Fruit fly (Drosophila melanogaster) whole organism, embryonic: Measurements from ENCODE around the gene ppk15.

Source experiments
- Blimp-1 ChIP-seq: fragments of 200-800 bp; sonication (Bioruptor generic); optimal IDR thresholded peaks from 3 replicates; lab custom pipeline; 2018; ENCODE audit warnings: missing biosample characterization, missing genetic modification characterization, mild to moderate bottlenecking, moderate library complexity, missing genetic modification reagents
- CG10431 ChIP-seq: fragments of 200-800 bp; sonication (Bioruptor generic); optimal IDR thresholded peaks from 3 replicates; lab custom pipeline; 2018; ENCODE audit warnings: missing biosample characterization, mild to moderate bottlenecking, missing genetic modification characterization
- CG10462 ChIP-seq: fragments of 200-800 bp; sonication (Bioruptor generic); optimal IDR thresholded peaks from 2 replicates; lab custom pipeline; 2016; ENCODE audit warnings: missing biosample characterization, missing genetic modification characterization
- CG10543 ChIP-seq: fragments of 200-800 bp; sonication (Bioruptor generic); optimal IDR thresholded peaks from 3 replicates; lab custom pipeline; 2017; ENCODE audit warnings: missing biosample characterization, mild to moderate bottlenecking, missing genetic modification characterization, moderate library complexity
- CG12104 ChIP-seq: fragments of 200-800 bp; sonication (Bioruptor generic); optimal IDR thresholded peaks from 3 replicates; lab custom pipeline; 2016; ENCODE audit warnings: missing biosample characterization, missing genetic modification characterization
- CG12219 ChIP-seq: fragments of 200-800 bp; sonication (Bioruptor generic); optimal IDR thresholded peaks from 3 replicates; lab custom pipeline; 2018; ENCODE audit warnings: missing biosample characterization, mild to moderate bottlenecking, missing genetic modification characterization
- CG12391 ChIP-seq: fragments of 200-800 bp; sonication (Bioruptor generic); optimal IDR thresholded peaks from 3 replicates; lab custom pipeline; 2018; ENCODE audit warnings: missing biosample characterization, mild to moderate bottlenecking, missing genetic modification characterization, moderate library complexity
- CG12769 ChIP-seq: fragments of 200-800 bp; sonication (Bioruptor generic); optimal IDR thresholded peaks from 2 replicates; lab custom pipeline; 2019; ENCODE audit warnings: missing biosample characterization, mild to moderate bottlenecking, missing genetic modification characterization, moderate library complexity
- CG13894 ChIP-seq: fragments of 200-800 bp; sonication (Bioruptor generic); optimal IDR thresholded peaks from 3 replicates; lab custom pipeline; 2018; ENCODE audit warnings: missing biosample characterization, mild to moderate bottlenecking, missing genetic modification characterization, moderate library complexity
- CG14710 ChIP-seq: fragments of 200-800 bp; sonication (Bioruptor generic); optimal IDR thresholded peaks from 3 replicates; lab custom pipeline; 2019; ENCODE audit warnings: missing biosample characterization, mild to moderate bottlenecking, missing genetic modification characterization, moderate library complexity
- CG15696 ChIP-seq: fragments of 200-800 bp; sonication (Bioruptor generic); optimal IDR thresholded peaks from 2 replicates; lab custom pipeline; 2019; ENCODE audit warnings: missing biosample characterization, mild to moderate bottlenecking, missing genetic modification characterization, moderate library complexity
- CG1647 ChIP-seq: fragments of 200-800 bp; sonication (Bioruptor generic); optimal IDR thresholded peaks from 3 replicates; lab custom pipeline; 2016; ENCODE audit warnings: missing biosample characterization, missing genetic modification characterization
- CG16779 ChIP-seq: fragments of 200-800 bp; sonication (Bioruptor generic); IDR thresholded peaks from 2 replicates; pipeline ENCODE4 v1.3.6; 2022; ENCODE audit warnings: missing biosample characterization, missing genetic modification characterization
- CG18262 ChIP-seq: fragments of 200-800 bp; optimal IDR thresholded peaks from 3 replicates; lab custom pipeline; 2019; ENCODE audit warnings: missing biosample characterization, mild to moderate bottlenecking, missing genetic modification characterization, moderate library complexity
- CG34376 ChIP-seq: fragments of 200-800 bp; sonication (Bioruptor generic); optimal IDR thresholded peaks from 2 replicates; lab custom pipeline; 2018; ENCODE audit warnings: missing biosample characterization, mild to moderate bottlenecking, missing genetic modification characterization
- CG4328 ChIP-seq: fragments of 200-800 bp; sonication (Bioruptor generic); optimal IDR thresholded peaks from 3 replicates; lab custom pipeline; 2017; ENCODE audit warnings: missing biosample characterization, missing genetic modification reagents, missing genetic modification characterization
- CG4360 ChIP-seq: fragments of 200-800 bp; sonication (Bioruptor generic); IDR thresholded peaks from 2 replicates; pipeline ENCODE4 v1.3.6; 2022; ENCODE audit warnings: missing biosample characterization, missing genetic modification characterization
- CG4617 ChIP-seq: fragments of 200-800 bp; sonication (Bioruptor generic); optimal IDR thresholded peaks from 3 replicates; lab custom pipeline; 2016; ENCODE audit warnings: missing biosample characterization, missing genetic modification characterization, borderline replicate concordance
- CG4730 ChIP-seq: fragments of 200-800 bp; sonication (Bioruptor generic); IDR thresholded peaks from 2 replicates; pipeline ENCODE4 v1.3.6; 2022; ENCODE audit warnings: missing biosample characterization, missing genetic modification characterization
- CG9797 ChIP-seq: fragments of 200-800 bp; sonication (Bioruptor generic); optimal IDR thresholded peaks from 3 replicates; lab custom pipeline; 2018; ENCODE audit warnings: missing biosample characterization, mild to moderate bottlenecking, missing genetic modification characterization
- CHES-1-like ChIP-seq: fragments of 200-800 bp; sonication (Bioruptor generic); optimal IDR thresholded peaks from 2 replicates; lab custom pipeline; 2016; ENCODE audit warnings: missing biosample characterization, missing genetic modification characterization
- Dfd ChIP-seq, 2 experiments: fragments of >200 bp; optimal IDR thresholded peaks; 2 replicates each; lab custom pipeline; 2017; ENCODE audit warnings: missing biosample characterization in 2 of 2, missing genetic modification characterization in 2 of 2
- Gsc ChIP-seq: fragments of 200-800 bp; sonication (Bioruptor generic); IDR thresholded peaks from 2 replicates; pipeline ENCODE4 v1.3.6; 2022; ENCODE audit warnings: missing biosample characterization, missing genetic modification characterization
- HLH4C ChIP-seq: fragments of 200-800 bp; sonication (Bioruptor generic); IDR thresholded peaks from 3 replicates; pipeline ENCODE4 v1.3.6; 2022; ENCODE audit warnings: missing biosample characterization, missing genetic modification characterization; ENCODE audit not compliant: partially characterized antibody
- HLHmδ ChIP-seq: fragments of 200-800 bp; sonication (Bioruptor generic); optimal IDR thresholded peaks from 2 replicates; lab custom pipeline; 2018; ENCODE audit warnings: missing biosample characterization, mild to moderate bottlenecking, missing genetic modification characterization, moderate library complexity
- Hr78 ChIP-seq, 2 experiments: fragments of 200-800 bp in 1 of 2; fragments of >200 bp in 1 of 2; sonication (Bioruptor generic) in 1 of 2; optimal IDR thresholded peaks; 2 replicates each; lab custom pipeline; 2017 to 2019; ENCODE audit warnings: missing biosample characterization in 2 of 2, missing genetic modification characterization in 2 of 2, mild to moderate bottlenecking in 1 of 2, moderate library complexity in 1 of 2
- Lhr ChIP-seq: fragments of 200-800 bp; sonication (Bioruptor generic); optimal IDR thresholded peaks from 3 replicates; lab custom pipeline; 2017; ENCODE audit warnings: mild to moderate bottlenecking, missing biosample characterization, missing genetic modification reagents, missing genetic modification characterization
- Mrtf ChIP-seq: fragments of 200-800 bp; sonication (Bioruptor generic); IDR thresholded peaks from 3 replicates; pipeline ENCODE4 v1.3.6; 2022; ENCODE audit warnings: missing biosample characterization, missing genetic modification characterization
- Sox102F ChIP-seq: fragments of 200-800 bp; sonication (Bioruptor generic); optimal IDR thresholded peaks from 2 replicates; lab custom pipeline; 2018; ENCODE audit warnings: missing biosample characterization, mild to moderate bottlenecking, missing genetic modification characterization, moderate library complexity
- Sry-β ChIP-seq: fragments of 200-800 bp; sonication (Bioruptor generic); optimal IDR thresholded peaks from 2 replicates; lab custom pipeline; 2018; ENCODE audit warnings: missing biosample characterization, mild to moderate bottlenecking, missing genetic modification characterization, moderate library complexity
- Tbp ChIP-seq: fragments of >200 bp; optimal IDR thresholded peaks from 2 replicates; lab custom pipeline; 2018; ENCODE audit warnings: missing biosample characterization, missing genetic modification characterization
- ash1 ChIP-seq: fragments of 200-800 bp; sonication (Bioruptor generic); optimal IDR thresholded peaks from 2 replicates; lab custom pipeline; 2018; ENCODE audit warnings: missing biosample characterization, mild to moderate bottlenecking, missing genetic modification characterization
- az2 ChIP-seq: fragments of 200-800 bp; sonication (Bioruptor generic); optimal IDR thresholded peaks from 3 replicates; lab custom pipeline; 2016; ENCODE audit warnings: missing biosample characterization, missing genetic modification characterization
- bcd ChIP-seq: fragments of 200-800 bp; sonication (Bioruptor generic); optimal IDR thresholded peaks from 2 replicates; lab custom pipeline; 2017; ENCODE audit warnings: missing biosample characterization, mild to moderate bottlenecking, missing genetic modification characterization
- bowl ChIP-seq: fragments of 200-800 bp; sonication (Bioruptor generic); IDR thresholded peaks from 2 replicates; pipeline ENCODE4 v1.3.6; 2022; ENCODE audit warnings: missing biosample characterization, missing genetic modification characterization
- bsh ChIP-seq, 2 experiments: fragments of 200-800 bp; sonication (Bioruptor generic); optimal IDR thresholded peaks; 2 replicates each; lab custom pipeline; 2017 to 2018; ENCODE audit warnings: mild to moderate bottlenecking in 2 of 2, missing biosample characterization in 2 of 2, missing genetic modification characterization in 2 of 2, moderate library complexity in 1 of 2
- cg ChIP-seq: fragments of 200-800 bp; sonication (Bioruptor generic); optimal IDR thresholded peaks from 3 replicates; lab custom pipeline; 2019; ENCODE audit warnings: missing biosample characterization, mild to moderate bottlenecking, missing genetic modification characterization, moderate library complexity
- crp ChIP-seq, 2 experiments: fragments of 200-800 bp; sonication (Bioruptor generic); optimal IDR thresholded peaks; 2 replicates in 1 of 2; 3 replicates in 1 of 2; lab custom pipeline; 2017; ENCODE audit warnings: missing biosample characterization in 2 of 2, missing genetic modification characterization in 2 of 2, mild to moderate bottlenecking in 1 of 2, moderate library complexity in 1 of 2
- emc ChIP-seq: fragments of 200-800 bp; sonication (Bioruptor generic); optimal IDR thresholded peaks from 2 replicates; lab custom pipeline; 2016; ENCODE audit warnings: missing biosample characterization, missing genetic modification characterization
- eve ChIP-seq, 2 experiments: fragments of >200 bp; optimal IDR thresholded peaks; 2 replicates each; lab custom pipeline; 2017; ENCODE audit warnings: missing biosample characterization in 2 of 2, missing genetic modification characterization in 2 of 2
- ham ChIP-seq: fragments of 200-800 bp; sonication (Bioruptor generic); IDR thresholded peaks from 2 replicates; pipeline ENCODE4 v1.3.6; 2022; ENCODE audit warnings: missing biosample characterization, missing genetic modification characterization
- ind ChIP-seq: fragments of 200-800 bp; sonication (Bioruptor generic); optimal IDR thresholded peaks from 3 replicates; lab custom pipeline; 2016; ENCODE audit warnings: missing biosample characterization, missing genetic modification characterization
- klu ChIP-seq: fragments of 200-800 bp; sonication (Bioruptor generic); IDR thresholded peaks from 2 replicates; pipeline ENCODE4 v1.3.6; 2022; ENCODE audit warnings: missing biosample characterization, missing genetic modification characterization
- knrl ChIP-seq: fragments of 200-800 bp; sonication (Bioruptor generic); IDR thresholded peaks from 3 replicates; pipeline ENCODE4 v1.3.6; 2022; ENCODE audit warnings: missing biosample characterization, missing genetic modification characterization; ENCODE audit not compliant: partially characterized antibody
- pan ChIP-seq, 4 experiments: fragments of >200 bp in 3 of 4; fragments of 200-800 bp in 1 of 4; sonication (Bioruptor generic) in 1 of 4; optimal IDR thresholded peaks in 3 of 4; IDR thresholded peaks in 1 of 4; 2 replicates each; pipeline versions ENCODE4 v1.3.6 to Lab custom; 2017 to 2022; ENCODE audit warnings: missing biosample characterization in 2 of 4, missing genetic modification characterization in 2 of 4, mixed read lengths in 1 of 4
- phol ChIP-seq: fragments of 200-800 bp; sonication (Bioruptor generic); optimal IDR thresholded peaks from 3 replicates; lab custom pipeline; 2018; ENCODE audit warnings: missing biosample characterization, mild to moderate bottlenecking, missing genetic modification characterization, moderate library complexity
- run ChIP-seq: fragments of 200-800 bp; sonication (Bioruptor generic); optimal IDR thresholded peaks from 3 replicates; lab custom pipeline; 2018; ENCODE audit warnings: missing biosample characterization, mild to moderate bottlenecking, missing genetic modification characterization
- slp2 ChIP-seq: fragments of 200-800 bp; sonication (Bioruptor generic); optimal IDR thresholded peaks from 2 replicates; lab custom pipeline; 2016; ENCODE audit warnings: missing biosample characterization, missing genetic modification characterization
- tup ChIP-seq: fragments of 200-800 bp; sonication (Bioruptor generic); optimal IDR thresholded peaks from 2 replicates; lab custom pipeline; 2016; ENCODE audit warnings: missing biosample characterization, mild to moderate bottlenecking, missing genetic modification characterization, moderate library complexity

The ppk15 gene

dm6 chr3R:26436540-26436939 is 33.1 kb upstream of the ppk15 start (continued):
- no peak for TF ChIP-seq Lhr (GFP tag; lab: Kevin White, UChicago)
- TF ChIP-seq Tbp (GFP tag; lab: Kevin White, UChicago), result no peak
- TF ChIP-seq crp (GFP tag; optimal IDR thresholded peaks at IDR 0.05; lab: Kevin White, UChicago), result no peak
- no peak for TF ChIP-seq klu
- TF ChIP-seq slp2 (GFP tag; lab: Kevin White, UChicago), result peak; percentile 41
- no peak for TF ChIP-seq CG10462
- no peak for TF ChIP-seq CG4360 (GFP tag; lab: Robert Waterston, UW)
- TF ChIP-seq CG18262, result peak; percentile 39
- no peak for TF ChIP-seq CG12219 (GFP tag; lab: Kevin White, UChicago)
- no peak for TF ChIP-seq CG34376 (GFP tag; lab: Kevin White, UChicago)
- peak; percentile 59 for TF ChIP-seq phol (tag; lab: Kevin White, UChicago)
- no peak for TF ChIP-seq ash1 (GFP tag; lab: Kevin White, UChicago)
- TF ChIP-seq run (tag; lab: Kevin White, UChicago), result no peak
- TF ChIP-seq CG14710 (tag; lab: Kevin White, UChicago), result no peak
- no peak for TF ChIP-seq CG16779 (GFP tag; lab: Robert Waterston, UW)
- TF ChIP-seq knrl (GFP tag; lab: Robert Waterston, UW), result no peak
- TF ChIP-seq pan (optimal IDR thresholded peaks at IDR 0.05; lab: Kevin White, UChicago), result no peak
- TF ChIP-seq pan (GFP tag; optimal IDR thresholded peaks at IDR 0.05 in 1 of 2, IDR thresholded peaks at IDR 0.05 in 1 of 2), result peak in 1 of 2 experiments; percentile 65
- TF ChIP-seq emc (GFP tag; lab: Kevin White, UChicago), result no peak
- 0 out of 3 replicates have a peak, but pooled peaks have one; percentile 34 for TF ChIP-seq Mrtf
- TF ChIP-seq CG13894 (tag; lab: Kevin White, UChicago), result no peak
- TF ChIP-seq HLH4C (GFP tag; lab: Robert Waterston, UW), result no peak
- no peak for TF ChIP-seq HLHmδ
- TF ChIP-seq CG9797 (GFP tag; lab: Kevin White, UChicago), result no peak
- no peak for TF ChIP-seq CG1647 (GFP tag; lab: Kevin White, UChicago)
- peak; percentile 50 for TF ChIP-seq ind (GFP tag; lab: Kevin White, UChicago)
- TF ChIP-seq tup, result no peak
- TF ChIP-seq Blimp-1, result peak; percentile 47
- TF ChIP-seq CHES-1-like, result no peak
- TF ChIP-seq Dfd (GFP tag; optimal IDR thresholded peaks at IDR 0.05; lab: Kevin White, UChicago), result no peak
- no peak for TF ChIP-seq CG10431 (GFP tag; lab: Kevin White, UChicago)
- TF ChIP-seq Sox102F (GFP tag; lab: Kevin White, UChicago), result peak; percentile 77
- TF ChIP-seq CG4617, result no peak
- peak; percentile 46 for TF ChIP-seq az2 (GFP tag; lab: Kevin White, UChicago)
- TF ChIP-seq bsh (GFP tag; optimal IDR thresholded peaks at IDR 0.05; lab: Kevin White, UChicago), result peak in 1 of 2 experiments; percentile 62
- TF ChIP-seq Gsc (GFP tag; lab: Robert Waterston, UW), result 0 out of 2 replicates have a peak, but pooled peaks have one; percentile 24
- peak; percentile 18 for TF ChIP-seq bcd (GFP tag; lab: Kevin White, UChicago)
- no peak for TF ChIP-seq Sry-β (GFP tag; lab: Kevin White, UChicago)
- peak; percentile 63 for TF ChIP-seq CG12769 (tag; lab: Kevin White, UChicago)
- no peak for TF ChIP-seq Hr78 (GFP tag; optimal IDR thresholded peaks at IDR 0.05; lab: Kevin White, UChicago)
- TF ChIP-seq cg (GFP tag; lab: Kevin White, UChicago), result no peak
- 0 out of 2 replicates have a peak, but pooled peaks have one; percentile 24 for TF ChIP-seq CG4730 (GFP tag; lab: Robert Waterston, UW)
- TF ChIP-seq CG15696 (tag; lab: Kevin White, UChicago), result no peak
- TF ChIP-seq CG12104 (GFP tag; lab: Kevin White, UChicago), result no peak
- TF ChIP-seq CG4328 (GFP tag; lab: Kevin White, UChicago), result no peak
- no peak for TF ChIP-seq ham (GFP tag; lab: Robert Waterston, UW)
- peak; percentile 43 for TF ChIP-seq CG12391 (tag; lab: Kevin White, UChicago)
- TF ChIP-seq eve (GFP tag; optimal IDR thresholded peaks at IDR 0.05; lab: Kevin White, UChicago), result peak in 1 of 2 experiments; percentile 78
- no peak for TF ChIP-seq CG10543
- no peak for TF ChIP-seq bowl (GFP tag; lab: Robert Waterston, UW)
